Worm (Caenorhabditis elegans): ENCODE measurements around the gene PDB1.1.

The PDB1.1 gene

DNA sequence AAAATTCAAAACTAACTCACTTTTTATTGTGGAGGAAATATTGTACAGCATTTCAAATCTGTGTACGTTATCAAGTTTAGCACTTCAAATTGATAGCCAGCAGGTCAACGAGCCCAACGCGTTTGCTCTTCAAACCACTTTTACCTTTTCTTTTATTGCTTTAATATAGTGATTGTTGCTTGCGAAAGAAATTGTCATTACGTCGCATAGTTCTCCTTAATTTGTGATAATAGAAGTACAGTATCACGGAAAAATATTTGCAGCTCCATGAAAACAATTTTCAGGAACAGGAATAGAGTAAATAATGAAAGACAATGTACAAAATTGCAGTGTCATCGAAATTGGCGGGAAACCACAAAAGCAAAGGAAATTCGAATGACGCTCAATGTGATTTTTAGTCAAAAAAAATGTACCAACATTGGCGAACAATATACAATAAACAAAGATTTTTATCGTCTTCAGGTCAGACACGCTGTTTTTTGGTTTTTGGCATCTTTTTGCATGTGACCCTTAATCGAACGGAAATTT, at the start of gene PDB1.1, which contains the start of gene F08C6.5:
Gene PDB1.1 (minus strand): TSS at position 158 of the 528 bp plus-strand sequence.
Gene F08C6.5 (plus strand): TSS at position 478 of the 528 bp plus-strand sequence.
- no peak for TF ChIP-seq unc-62 (GFP tag; optimal IDR thresholded peaks at IDR 0.05)

DNA sequence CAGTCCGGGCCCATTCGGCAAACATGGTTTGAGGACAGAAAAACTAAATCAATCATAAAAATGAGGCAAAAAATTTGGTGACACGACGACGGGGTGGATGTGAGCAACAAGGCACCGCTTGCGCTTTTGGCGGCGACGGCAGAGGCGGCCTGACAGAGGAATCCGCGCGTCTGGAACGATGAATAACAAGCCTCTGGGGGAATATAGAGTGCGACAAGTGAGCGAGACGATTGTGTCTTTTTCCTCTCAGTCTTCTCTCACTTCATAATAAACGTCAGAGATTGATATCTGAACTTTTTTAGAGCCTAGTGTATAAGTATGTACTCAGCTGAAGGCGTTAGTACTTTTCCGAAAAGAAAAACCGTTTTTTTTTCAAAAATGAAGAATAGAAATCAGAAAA, 49.1 kb upstream of the PDB1.1 start, which contains the start of gene twk-17:
Gene twk-17 (minus strand): TSS at position 101 of the 400 bp plus-strand sequence.
- TF ChIP-seq unc-62 (GFP tag; optimal IDR thresholded peaks at IDR 0.05), result no peak

DNA sequence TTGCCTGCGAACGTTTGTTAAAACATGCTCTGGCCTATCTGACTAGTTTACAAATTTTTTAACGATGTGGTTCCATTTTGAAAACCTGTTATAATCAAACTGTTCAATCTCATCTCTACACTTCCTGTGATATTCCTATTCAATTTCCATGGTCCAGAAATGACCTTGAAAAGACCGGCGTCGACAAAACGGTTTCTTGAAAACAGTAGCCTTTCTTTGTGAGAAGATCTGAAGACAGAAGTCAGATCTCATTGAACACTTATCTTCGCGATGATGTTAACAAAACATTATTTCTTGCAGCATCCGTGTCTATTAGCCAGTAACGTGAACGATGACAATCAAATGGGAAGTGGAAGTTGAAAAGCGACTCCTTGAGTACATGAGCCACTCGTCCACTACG, 37.7 kb upstream of the PDB1.1 start, which contains the start of gene C44E12.1:
Gene C44E12.1 (plus strand): TSS at position 301 of the 400 bp plus-strand sequence.
- no peak for TF ChIP-seq unc-62 (GFP tag; optimal IDR thresholded peaks at IDR 0.05)

DNA sequence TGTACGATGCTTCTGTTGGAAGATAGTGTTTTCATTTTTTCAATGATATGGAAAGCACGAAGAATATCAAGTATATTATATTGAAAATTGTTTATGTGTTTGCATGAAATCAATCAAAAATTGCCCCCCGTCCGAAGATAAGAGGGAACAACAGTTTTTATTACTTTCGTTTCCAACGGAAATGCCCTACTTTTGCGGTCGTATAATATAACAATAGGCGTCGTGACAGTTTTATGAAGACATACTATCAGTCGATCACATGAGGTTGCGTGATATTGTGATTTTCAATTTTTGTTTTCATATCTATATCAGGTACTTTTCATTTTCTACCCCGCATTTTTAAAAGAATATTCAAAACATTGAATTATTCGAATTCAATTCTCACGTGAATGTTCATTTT, 37.1 kb upstream of the PDB1.1 start:
- no peak for TF ChIP-seq unc-62 (GFP tag; optimal IDR thresholded peaks at IDR 0.05)

DNA sequence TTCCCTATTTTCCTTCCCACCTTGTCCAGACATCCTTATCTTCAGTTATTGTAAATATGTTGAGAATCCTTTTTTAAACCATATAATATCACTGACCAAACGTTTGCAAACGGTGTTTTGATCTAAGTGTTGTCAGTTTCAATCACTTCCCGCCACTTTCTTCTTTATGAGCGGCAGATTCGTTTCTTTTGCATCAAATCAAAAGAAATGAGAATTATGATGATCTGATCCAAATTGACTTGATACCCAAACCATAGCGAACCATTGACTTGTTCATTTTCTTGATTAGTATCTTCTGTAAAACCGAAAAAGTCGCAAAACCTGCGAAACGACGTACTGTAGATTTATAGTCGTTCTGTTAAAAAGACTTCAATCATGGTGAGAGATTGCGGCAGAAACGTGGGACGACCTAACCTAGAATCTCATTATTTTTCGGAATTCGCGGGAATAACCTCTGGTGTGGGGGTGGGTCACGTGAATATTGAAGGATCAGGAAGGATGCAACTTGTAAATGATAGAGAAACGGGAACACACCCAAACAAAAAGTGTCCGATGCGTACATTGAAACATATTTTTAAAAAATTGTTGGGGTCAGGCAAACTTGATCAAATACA, 35.2 kb upstream of the PDB1.1 start:
- TF ChIP-seq unc-62 (GFP tag; optimal IDR thresholded peaks at IDR 0.05), result no peak

DNA sequence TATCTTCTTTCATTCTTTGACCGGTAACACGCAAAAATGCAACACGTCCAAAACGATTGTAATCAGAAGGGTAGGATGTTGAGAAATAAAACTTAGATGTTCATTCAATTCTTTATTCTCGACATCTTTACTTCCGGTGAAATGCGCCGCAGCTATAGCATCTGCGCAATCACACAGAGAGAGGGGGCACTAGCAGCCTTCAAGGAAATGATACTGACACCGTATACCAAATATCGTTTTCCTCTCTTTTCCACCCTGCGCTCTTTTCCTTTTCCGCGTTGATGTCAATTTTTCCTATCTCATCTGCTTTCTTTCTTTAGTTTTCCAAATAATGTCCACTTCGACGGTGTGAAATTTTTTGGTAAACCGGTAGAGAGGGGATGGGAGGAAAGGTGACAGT, 31.9 kb upstream of the PDB1.1 start:
- TF ChIP-seq unc-62 (GFP tag; optimal IDR thresholded peaks at IDR 0.05), result no peak

DNA sequence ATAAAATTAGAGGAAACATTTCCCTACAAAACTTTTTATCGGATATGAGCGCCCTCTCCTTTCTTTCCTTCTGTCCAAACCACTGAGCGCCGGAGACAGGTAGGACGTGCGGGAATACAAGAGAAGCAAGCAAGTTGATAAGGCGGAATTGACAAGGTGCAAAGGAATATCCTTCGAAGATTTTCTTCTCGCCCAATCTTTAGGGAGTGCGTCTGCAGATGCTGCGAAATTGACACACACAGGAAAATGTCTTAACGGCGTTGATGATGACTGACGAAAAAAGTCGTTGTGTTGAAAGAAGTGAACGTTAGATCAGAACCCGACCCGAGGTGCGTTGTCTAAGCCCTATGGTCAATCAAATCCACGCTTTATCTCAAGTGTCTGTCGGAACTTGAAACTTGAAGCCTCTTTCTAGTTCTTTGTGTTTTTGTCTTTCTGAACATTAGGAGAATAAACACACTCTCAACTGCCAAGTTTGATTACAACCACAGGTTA, 28.9 kb upstream of the PDB1.1 start:
- no peak for TF ChIP-seq unc-62 (GFP tag; optimal IDR thresholded peaks at IDR 0.05)

DNA sequence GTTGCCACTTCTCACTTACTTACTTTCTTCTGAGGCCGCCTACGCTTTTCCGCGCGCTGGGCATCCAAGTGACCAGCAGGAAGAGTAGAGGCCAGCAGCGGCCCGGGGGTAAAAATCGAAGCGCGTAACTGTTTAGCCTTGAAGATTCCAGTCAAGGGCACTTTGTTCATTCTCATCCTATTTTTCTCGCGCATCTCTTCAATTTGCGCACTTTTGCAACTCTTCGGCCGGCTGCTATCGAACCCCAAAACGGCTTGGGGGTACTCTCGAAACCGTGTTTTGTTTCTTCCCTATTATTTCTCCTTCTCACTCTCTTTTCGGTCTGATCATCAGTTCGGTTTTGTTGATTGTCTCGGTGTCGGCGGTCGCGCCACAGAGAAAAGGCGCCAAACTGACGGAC, 27.7 kb upstream of the PDB1.1 start:
- TF ChIP-seq unc-62 (GFP tag; optimal IDR thresholded peaks at IDR 0.05), result no peak

DNA sequence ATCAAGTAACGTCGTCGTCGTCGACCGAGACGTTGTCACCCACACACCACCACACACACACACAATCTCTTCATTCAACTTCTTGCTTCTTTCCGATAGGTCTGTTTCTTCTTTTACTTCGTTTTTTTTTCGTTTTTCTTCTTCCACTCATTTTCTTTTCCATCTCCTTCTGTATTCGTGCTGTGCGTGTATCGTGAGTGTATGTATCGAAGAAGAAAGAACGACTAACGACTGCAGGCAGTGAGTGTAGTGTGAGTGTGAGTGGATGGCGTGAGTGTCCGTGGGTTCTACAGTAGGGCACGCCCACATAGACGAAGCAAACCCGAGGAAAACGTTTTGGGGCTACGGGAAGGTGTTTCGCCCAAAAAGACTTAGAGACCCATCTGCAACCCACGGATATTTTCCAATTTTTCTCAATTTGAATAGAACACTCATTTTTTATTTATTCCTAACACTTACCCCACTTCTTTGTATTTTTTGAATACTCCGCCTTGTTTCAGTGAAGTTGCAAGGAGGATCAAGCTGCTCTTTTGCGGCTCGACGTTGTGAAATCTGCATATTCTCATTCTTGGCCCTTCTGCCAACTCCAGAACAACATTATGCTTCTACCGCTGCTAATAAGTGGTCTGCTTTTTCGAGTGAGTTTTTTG, 26.9 kb upstream of the PDB1.1 start, which contains the start of gene adt-2:
Gene adt-2 (plus strand): TSS at position 600 of the 650 bp plus-strand sequence.
- no peak for TF ChIP-seq unc-62 (GFP tag; optimal IDR thresholded peaks at IDR 0.05)

DNA sequence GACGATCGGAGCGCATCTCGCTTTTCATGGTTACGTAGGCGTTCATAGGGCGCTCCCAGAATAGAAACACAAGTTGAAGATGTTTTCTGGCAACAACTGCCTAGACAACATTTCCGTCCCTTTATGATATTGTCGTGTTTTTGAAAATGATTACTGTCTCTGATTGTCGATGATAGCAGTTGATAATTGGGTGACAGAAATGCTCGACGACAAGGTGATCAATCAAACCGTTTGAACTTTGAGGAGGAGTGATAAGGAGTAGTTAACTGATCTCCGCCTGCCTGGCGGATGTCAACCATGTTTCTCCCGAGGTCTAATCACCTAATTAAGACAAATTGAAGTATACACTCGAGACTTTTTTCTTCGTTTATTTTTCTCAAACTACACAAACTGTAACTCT, 25.0 kb upstream of the PDB1.1 start:
- no peak for TF ChIP-seq unc-62 (GFP tag; optimal IDR thresholded peaks at IDR 0.05)

DNA sequence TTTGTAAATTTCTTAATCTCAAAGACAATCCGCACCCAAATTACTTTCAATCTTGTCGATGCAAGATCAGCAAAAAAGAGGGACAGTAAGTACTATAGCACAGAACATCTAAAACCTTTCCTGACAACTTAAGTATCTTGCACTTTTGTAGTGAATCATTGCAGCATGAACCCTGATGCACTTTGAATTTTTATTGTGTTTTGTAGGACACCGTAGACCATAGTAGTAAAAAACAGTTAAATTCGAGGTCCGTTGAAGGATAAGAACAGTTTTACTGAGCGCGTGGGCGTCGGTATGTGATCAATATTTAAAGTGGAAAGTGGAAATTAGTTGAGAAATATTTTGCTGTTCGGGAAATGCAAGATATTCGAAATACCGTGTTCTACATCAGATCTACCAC, 23.3 kb upstream of the PDB1.1 start:
- no peak for TF ChIP-seq unc-62 (GFP tag; optimal IDR thresholded peaks at IDR 0.05)

DNA sequence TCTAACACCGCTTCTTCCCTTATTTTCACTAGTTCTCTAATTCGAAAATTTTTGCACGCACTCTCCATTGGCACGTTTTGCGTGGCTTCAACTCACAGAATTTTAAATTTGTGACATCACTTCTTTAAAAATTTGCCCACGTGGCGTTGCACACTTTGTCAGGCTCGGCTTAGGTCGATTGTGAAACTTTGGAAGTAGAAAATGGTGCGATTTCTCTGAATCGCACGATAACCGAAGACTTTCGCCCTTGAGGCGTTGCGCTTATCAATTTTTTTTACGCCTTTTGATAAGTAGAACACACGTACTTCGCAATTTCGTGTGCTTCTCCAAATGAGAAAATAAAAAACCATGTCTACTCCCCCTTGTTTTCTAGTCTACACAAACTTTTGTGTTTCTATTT, 19.4 kb upstream of the PDB1.1 start:
- TF ChIP-seq unc-62 (GFP tag; optimal IDR thresholded peaks at IDR 0.05), result no peak

DNA sequence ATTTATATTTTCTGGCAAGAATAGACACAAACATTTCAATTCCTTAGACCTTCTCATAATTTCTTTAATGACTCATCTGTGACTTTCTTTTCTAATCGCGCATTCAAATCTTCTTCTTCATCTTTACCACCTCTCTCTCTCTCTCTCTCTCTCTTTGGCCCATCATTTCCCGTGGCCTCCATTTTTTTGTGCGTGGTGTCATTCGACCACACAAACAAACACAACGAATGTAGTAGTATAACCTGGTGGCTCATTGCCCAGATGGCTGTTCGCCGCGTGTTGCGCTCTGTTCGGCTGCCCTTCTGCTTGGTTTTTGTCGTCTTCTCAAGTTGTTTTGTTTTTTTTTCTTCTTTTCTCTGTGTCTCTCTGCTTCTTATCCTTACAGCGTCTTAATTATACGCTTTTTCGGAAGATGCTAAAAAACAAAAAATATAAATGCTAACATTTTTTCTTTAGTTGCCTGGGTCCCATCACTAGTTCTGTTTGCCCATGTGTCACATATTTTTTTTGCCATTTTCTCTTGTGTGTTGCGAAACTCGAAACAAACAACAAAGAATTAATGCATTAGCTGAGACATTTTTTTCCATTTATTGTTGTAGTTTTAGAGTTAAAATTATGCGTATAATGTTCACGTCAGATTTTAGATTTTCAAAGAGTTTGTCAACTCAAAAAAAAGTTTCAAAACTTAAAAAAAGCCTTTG, 18.7 kb upstream of the PDB1.1 start:
- no peak for TF ChIP-seq unc-62 (GFP tag; optimal IDR thresholded peaks at IDR 0.05)

DNA sequence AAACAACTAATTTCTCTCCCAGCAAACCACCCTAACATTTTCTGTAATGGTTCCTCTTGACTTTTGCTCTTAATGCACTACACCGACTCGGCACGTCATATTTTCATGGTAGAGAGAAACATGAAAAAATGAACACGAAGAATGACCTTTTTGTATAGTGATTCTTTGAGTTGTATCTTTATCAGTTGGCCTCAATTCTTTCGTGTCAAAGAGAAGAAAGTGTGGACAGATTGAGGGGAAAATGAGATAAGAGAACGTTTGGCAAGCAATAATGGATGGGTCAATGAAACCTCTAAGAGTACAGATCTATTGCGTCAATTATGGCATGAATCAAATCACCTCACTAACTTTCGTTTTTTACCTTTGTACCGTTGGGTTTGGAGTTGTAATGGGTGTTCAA, 17.1 kb upstream of the PDB1.1 start:
- no peak for TF ChIP-seq unc-62 (GFP tag; optimal IDR thresholded peaks at IDR 0.05)

DNA sequence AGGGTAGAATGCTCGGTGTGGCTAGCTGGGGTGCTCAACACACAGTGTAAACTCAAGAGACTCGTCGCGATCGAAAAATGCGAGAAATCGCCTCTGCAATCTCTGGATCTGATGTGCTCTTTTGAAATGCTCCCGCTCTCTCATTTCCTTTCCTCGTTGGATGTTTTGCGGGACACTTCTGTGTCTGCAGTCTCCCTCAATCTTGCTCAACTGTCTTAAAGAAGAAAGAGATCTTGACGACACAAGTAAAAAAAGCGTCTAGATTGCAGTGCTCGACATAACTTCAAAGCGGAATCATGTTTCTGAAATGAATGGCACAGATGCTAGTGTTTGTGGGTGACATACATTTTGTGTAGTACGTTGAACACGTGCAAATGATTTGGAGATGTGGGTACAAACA, 14.7 kb upstream of the PDB1.1 start:
- no peak for TF ChIP-seq unc-62 (GFP tag; optimal IDR thresholded peaks at IDR 0.05)

DNA sequence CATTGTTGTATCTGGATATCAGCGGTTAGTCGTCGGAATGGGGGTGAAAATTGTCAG, 14.5 kb upstream of the PDB1.1 start, which contains the start of the genes unc-98 and F08C6.18:
Gene unc-98 (minus strand): TSS at position 48 of the 57 bp plus-strand sequence.
Gene F08C6.18 (minus strand): TSS at position 57 of the 57 bp plus-strand sequence.
- TF ChIP-seq unc-62 (GFP tag; optimal IDR thresholded peaks at IDR 0.05), result no peak

DNA sequence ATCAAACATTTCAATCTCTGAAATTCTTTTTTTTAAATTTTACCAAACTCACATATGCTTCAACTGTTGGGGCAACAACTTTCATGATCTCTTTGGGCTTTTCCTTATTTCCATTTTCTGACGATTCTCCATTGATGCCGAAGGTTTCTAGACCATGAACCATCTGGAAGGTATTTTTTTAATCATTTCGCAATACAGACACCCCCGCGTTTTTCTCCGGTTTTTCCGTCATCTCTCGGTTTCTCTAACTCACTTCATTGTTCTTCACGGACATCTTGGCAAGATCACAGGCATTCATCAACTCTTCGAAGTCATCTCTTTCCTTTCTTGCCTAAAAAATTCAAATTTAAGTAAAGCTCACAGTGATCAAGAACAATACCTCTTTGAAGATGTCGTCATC, 14.3 kb upstream of the PDB1.1 start:
- TF ChIP-seq unc-62 (GFP tag; optimal IDR thresholded peaks at IDR 0.05), result no peak
